Fruit fly (Drosophila melanogaster) whole organism, prepupa: ENCODE data around the gene CG2217.

Experiments used
- Blimp-1 ChIP-seq: fragments of 200-800 bp; sonication (Bioruptor generic); optimal IDR thresholded peaks from 3 replicates; lab custom pipeline; 2017; ENCODE audit warnings: missing biosample characterization, missing genetic modification characterization, mild to moderate bottlenecking, moderate library complexity, missing genetic modification reagents
- Eip75B ChIP-seq: fragments of 200-800 bp; sonication (Bioruptor generic); optimal IDR thresholded peaks from 3 replicates; lab custom pipeline; 2016; ENCODE audit warnings: missing biosample characterization, missing genetic modification characterization
- Hr38 ChIP-seq: sonication (Bioruptor generic); optimal IDR thresholded peaks from 2 replicates; lab custom pipeline; 2016; ENCODE audit warnings: missing biosample characterization, missing genetic modification characterization
- net ChIP-seq: fragments of 200-800 bp; sonication (Bioruptor generic); optimal IDR thresholded peaks from 3 replicates; lab custom pipeline; 2016; ENCODE audit warnings: missing biosample characterization, missing genetic modification characterization
- vri ChIP-seq: fragments of 200-800 bp; sonication (Bioruptor generic); optimal IDR thresholded peaks from 3 replicates; lab custom pipeline; 2016; ENCODE audit warnings: missing biosample characterization, mild to moderate bottlenecking, missing genetic modification characterization

- TF ChIP-seq Hr38 (GFP tag; lab: Kevin White, UChicago) (no peak), net (GFP tag; lab: Kevin White, UChicago) (no peak), Eip75B (GFP tag; lab: Kevin White, UChicago) (no peak), Blimp-1 (GFP tag; lab: Kevin White, UChicago) (no peak), vri (GFP tag; lab: Kevin White, UChicago) (no peak)
Observed at dm6 chr3R:30443549-30444133, 20.9 kb upstream of the CG2217 start, which contains the start of gene CG15537.
